Fruit fly (Drosophila melanogaster): ENCODE results near the gene Ir100a.

DNA sequence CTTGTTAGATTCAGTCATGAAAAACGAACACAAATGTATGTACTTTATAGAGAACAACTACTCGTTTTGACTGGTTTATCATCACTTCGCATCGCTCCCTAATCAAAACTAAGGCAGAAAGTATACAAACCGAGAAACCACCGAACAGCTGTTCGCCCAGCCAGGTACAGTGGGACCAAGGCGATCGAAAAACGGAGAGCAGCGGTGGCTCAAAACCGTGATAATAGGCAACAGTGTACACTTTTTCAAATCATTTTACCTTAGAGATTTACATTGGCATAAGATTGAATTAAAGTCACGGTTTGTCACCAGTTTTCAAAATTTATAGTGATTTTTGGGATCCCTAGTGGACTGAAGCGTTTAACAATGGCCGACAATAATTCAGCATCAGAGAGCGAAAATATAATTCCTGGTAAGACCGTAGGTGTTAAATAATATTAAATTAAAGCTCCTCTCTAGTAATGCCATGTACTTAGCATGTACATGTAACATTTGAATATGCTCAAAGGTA is 4.5 kb downstream of the Ir100a start, which contains the start of the genes CG42233 and CG1971:
- TF ChIP-seq CG13624 (GFP tag; optimal IDR thresholded peaks at IDR 0.05) = no peak
- TF ChIP-seq dmrt11E (tag; optimal IDR thresholded peaks at IDR 0.05) = peak; percentile 16
- TF ChIP-seq jumu (GFP tag; optimal IDR thresholded peaks at IDR 0.05) = no peak
- TF ChIP-seq sna (GFP tag; IDR thresholded peaks at IDR 0.05; ENCODE audit: partially characterized antibody) = 0 out of 2 replicates have a peak, but pooled peaks have one; percentile 39

Data from whole organism, embryonic.